Fruit fly (Drosophila melanogaster) whole organism, pupa: Measurements from ENCODE around the gene Syt14.

Experiments
- CG13204 ChIP-seq: fragments of 200-800 bp; sonication (Bioruptor generic); optimal IDR thresholded peaks from 2 replicates; lab custom pipeline; 2018; ENCODE audit warnings: missing biosample characterization, mild to moderate bottlenecking, missing genetic modification characterization, moderate library complexity
- CG8301 ChIP-seq: fragments of 200-800 bp; sonication (Bioruptor generic); optimal IDR thresholded peaks from 2 replicates; lab custom pipeline; 2018; ENCODE audit warnings: missing biosample characterization, mild to moderate bottlenecking, missing genetic modification characterization
- EcR ChIP-seq: fragments of 200-800 bp; sonication (Bioruptor generic); optimal IDR thresholded peaks from 3 replicates; lab custom pipeline; 2019; ENCODE audit warnings: missing biosample characterization, missing genetic modification characterization, mild to moderate bottlenecking, moderate library complexity, missing genetic modification reagents
- gl ChIP-seq: fragments of 200-800 bp; sonication (Bioruptor generic); optimal IDR thresholded peaks from 2 replicates; lab custom pipeline; 2018; ENCODE audit warnings: missing biosample characterization, mild to moderate bottlenecking, missing genetic modification characterization

- TF ChIP-seq CG13204 (no peak), gl (tag; lab: Kevin White, UChicago) (no peak), CG8301 (tag; lab: Kevin White, UChicago) (no peak), EcR (GFP tag; lab: Kevin White, UChicago) (peak; percentile 55)
These were observed 18.7 kb upstream of the Syt14 start, which contains the start of the genes Skp2 and CG1103 for dm6 chr3R:4337580-4337979.
